Worm (Caenorhabditis elegans) whole organism, late embryonic: ENCODE measurements around the gene C16B8.3.

Experiments used
- C08G9.2 ChIP-seq: sonication (generic microtip); optimal IDR thresholded peaks from 2 replicates; lab custom pipeline; 2016; ENCODE audit warnings: mild to moderate bottlenecking, missing genetic modification characterization, moderate library complexity, missing compliant biosample characterization
- C38D4.7 ChIP-seq: fragments of 200-800 bp; sonication (Bioruptor generic); optimal IDR thresholded peaks from 2 replicates; lab custom pipeline; 2018; ENCODE audit warnings: mild to moderate bottlenecking, missing genetic modification characterization, moderate library complexity, missing compliant biosample characterization
- F13H6.1 ChIP-seq: sonication (generic microtip); optimal IDR thresholded peaks from 2 replicates; lab custom pipeline; 2016; ENCODE audit warnings: missing genetic modification characterization, missing compliant biosample characterization
- K02D7.2 ChIP-seq: sonication (generic microtip); optimal IDR thresholded peaks from 2 replicates; lab custom pipeline; 2017; ENCODE audit warnings: mild to moderate bottlenecking, missing genetic modification characterization, missing compliant biosample characterization
- T23F11.4 ChIP-seq: fragments of 200-800 bp; sonication (Bioruptor generic); optimal IDR thresholded peaks from 2 replicates; lab custom pipeline; 2018; ENCODE audit warnings: mild to moderate bottlenecking, missing genetic modification characterization, missing compliant biosample characterization
- Y22D7AL.16 ChIP-seq: sonication (generic microtip); optimal IDR thresholded peaks from 2 replicates; lab custom pipeline; 2016; ENCODE audit warnings: missing genetic modification characterization, missing compliant biosample characterization
- ahr-1 ChIP-seq: sonication (generic microtip); optimal IDR thresholded peaks from 2 replicates; lab custom pipeline; 2016; ENCODE audit warnings: missing genetic modification characterization, missing compliant biosample characterization
- ceh-19 ChIP-seq: fragments of 200-800 bp; sonication (Bioruptor generic); optimal IDR thresholded peaks from 2 replicates; lab custom pipeline; 2018; ENCODE audit warnings: mild to moderate bottlenecking, missing genetic modification characterization, missing compliant biosample characterization
- ceh-24 ChIP-seq: sonication (generic microtip); optimal IDR thresholded peaks from 2 replicates; lab custom pipeline; 2016; ENCODE audit warnings: mild to moderate bottlenecking, missing genetic modification characterization, missing compliant biosample characterization
- ceh-30 ChIP-seq: fragments of 150-350 bp; optimal IDR thresholded peaks from 2 replicates; lab custom pipeline; 2014; ENCODE audit warnings: missing biosample characterization, missing genetic modification characterization
- ceh-31 ChIP-seq: sonication (generic microtip); optimal IDR thresholded peaks from 2 replicates; lab custom pipeline; 2016; ENCODE audit warnings: missing genetic modification characterization, missing compliant biosample characterization
- ceh-45 ChIP-seq: fragments of 200-800 bp; sonication (Bioruptor generic); IDR thresholded peaks from 2 replicates; pipeline ENCODE4 v1.3.6; 2022; ENCODE audit warnings: missing genetic modification reagents, missing genetic modification characterization, missing compliant biosample characterization
- ceh-48 ChIP-seq: sonication (generic microtip); optimal IDR thresholded peaks from 2 replicates; lab custom pipeline; 2016; ENCODE audit warnings: missing genetic modification characterization, inconsistent platforms, missing compliant biosample characterization
- ceh-9 ChIP-seq: sonication (generic microtip); optimal IDR thresholded peaks from 2 replicates; lab custom pipeline; 2016; ENCODE audit warnings: mild to moderate bottlenecking, missing genetic modification characterization, inconsistent platforms, missing compliant biosample characterization
- che-1 ChIP-seq: sonication (generic microtip); optimal IDR thresholded peaks from 2 replicates; lab custom pipeline; 2016; ENCODE audit warnings: mild to moderate bottlenecking, missing genetic modification characterization, missing compliant biosample characterization
- dmd-4 ChIP-seq: sonication (generic microtip); optimal IDR thresholded peaks from 2 replicates; lab custom pipeline; 2016; ENCODE audit warnings: borderline replicate concordance, missing genetic modification characterization, missing compliant biosample characterization
- dve-1 ChIP-seq: sonication (generic microtip); optimal IDR thresholded peaks from 2 replicates; lab custom pipeline; 2017; ENCODE audit warnings: antibody characterized with exemption, mild to moderate bottlenecking, missing genetic modification characterization, missing compliant biosample characterization
- elt-4 ChIP-seq: sonication (generic microtip); optimal IDR thresholded peaks from 2 replicates; lab custom pipeline; 2016; ENCODE audit warnings: missing genetic modification characterization, missing compliant biosample characterization
- ets-4 ChIP-seq: sonication (generic microtip); optimal IDR thresholded peaks from 2 replicates; lab custom pipeline; 2016; ENCODE audit warnings: missing genetic modification characterization, missing compliant biosample characterization
- eyg-1 ChIP-seq: sonication (generic microtip); optimal IDR thresholded peaks from 2 replicates; lab custom pipeline; 2016; ENCODE audit warnings: missing genotype, missing genetic modification characterization, missing compliant biosample characterization
- fkh-10 ChIP-seq: fragments of 150-350 bp; optimal IDR thresholded peaks from 2 replicates; lab custom pipeline; 2014; ENCODE audit warnings: missing biosample characterization, missing genetic modification reagents, missing genetic modification characterization
- fkh-6 ChIP-seq: sonication (generic microtip); optimal IDR thresholded peaks from 2 replicates; lab custom pipeline; 2016; ENCODE audit warnings: missing genetic modification characterization, missing compliant biosample characterization
- gmeb-2 ChIP-seq: sonication (generic microtip); optimal IDR thresholded peaks from 2 replicates; lab custom pipeline; 2016; ENCODE audit warnings: missing genetic modification characterization, inconsistent platforms, missing compliant biosample characterization
- hlh-13 ChIP-seq: fragments of 200-800 bp; sonication (Bioruptor generic); optimal IDR thresholded peaks from 2 replicates; lab custom pipeline; 2018; ENCODE audit warnings: mild to moderate bottlenecking, missing genetic modification characterization, missing compliant biosample characterization
- hlh-30 ChIP-seq: sonication (generic microtip); optimal IDR thresholded peaks from 2 replicates; lab custom pipeline; 2017; ENCODE audit warnings: antibody characterized with exemption, missing genetic modification characterization, missing compliant biosample characterization; ENCODE audit not compliant: insufficient read depth
- hlh-8 ChIP-seq: sonication (generic microtip); optimal IDR thresholded peaks from 2 replicates; lab custom pipeline; 2016; ENCODE audit warnings: missing genotype, missing genetic modification characterization, missing compliant biosample characterization
- lin-11 ChIP-seq: fragments of 200-800 bp; sonication (Bioruptor generic); optimal IDR thresholded peaks from 2 replicates; lab custom pipeline; 2018; ENCODE audit warnings: mild to moderate bottlenecking, missing genetic modification characterization, missing compliant biosample characterization
- madf-2 ChIP-seq: sonication (generic microtip); optimal IDR thresholded peaks from 2 replicates; lab custom pipeline; 2017; ENCODE audit warnings: missing genetic modification characterization, missing compliant biosample characterization
- mec-3 ChIP-seq: sonication (generic microtip); optimal IDR thresholded peaks from 2 replicates; lab custom pipeline; 2016; ENCODE audit warnings: borderline replicate concordance, missing genetic modification characterization, missing compliant biosample characterization
- nfya-1 ChIP-seq: sonication (generic microtip); optimal IDR thresholded peaks from 2 replicates; lab custom pipeline; 2017; ENCODE audit warnings: missing genetic modification characterization, mild to moderate bottlenecking, missing compliant biosample characterization, antibody characterized with exemption, moderate library complexity
- nhr-11 ChIP-seq: fragments of 150-350 bp; optimal IDR thresholded peaks from 2 replicates; lab custom pipeline; 2014; ENCODE audit warnings: missing biosample characterization, missing genetic modification characterization
- nhr-232 ChIP-seq: sonication (generic microtip); optimal IDR thresholded peaks from 2 replicates; lab custom pipeline; 2016; ENCODE audit warnings: missing genetic modification characterization, missing compliant biosample characterization
- npax-4 ChIP-seq: sonication (generic microtip); optimal IDR thresholded peaks from 2 replicates; lab custom pipeline; 2016; ENCODE audit warnings: missing genetic modification characterization, missing compliant biosample characterization
- pat-9 ChIP-seq: fragments of 200-800 bp; sonication (Bioruptor generic); optimal IDR thresholded peaks from 2 replicates; lab custom pipeline; 2018; ENCODE audit warnings: mild to moderate bottlenecking, missing genetic modification characterization, moderate library complexity, missing compliant biosample characterization
- pha-2 ChIP-seq: sonication (generic microtip); optimal IDR thresholded peaks from 2 replicates; lab custom pipeline; 2017; ENCODE audit warnings: mild to moderate bottlenecking, missing genetic modification characterization, missing compliant biosample characterization
- pha-4 ChIP-seq: fragments of 150-350 bp; optimal IDR thresholded peaks from 2 replicates; lab custom pipeline; 2018; ENCODE audit warnings: missing biosample characterization, missing genetic modification reagents, missing genetic modification characterization
- pqm-1 ChIP-seq: sonication (generic microtip); optimal IDR thresholded peaks from 2 replicates; lab custom pipeline; 2016; ENCODE audit warnings: missing genetic modification characterization, missing compliant biosample characterization
- ref-2 ChIP-seq: sonication (generic microtip); optimal IDR thresholded peaks from 2 replicates; lab custom pipeline; 2016; ENCODE audit warnings: missing genetic modification characterization, missing compliant biosample characterization
- rnt-1 ChIP-seq: sonication (generic microtip); optimal IDR thresholded peaks from 2 replicates; lab custom pipeline; 2016; ENCODE audit warnings: missing genetic modification characterization, missing compliant biosample characterization
- sdc-2 ChIP-seq: sonication (generic microtip); optimal IDR thresholded peaks from 2 replicates; lab custom pipeline; 2016; ENCODE audit warnings: missing genotype, missing genetic modification characterization, missing compliant biosample characterization
- sox-2 ChIP-seq: fragments of 200-800 bp; sonication (Bioruptor generic); IDR thresholded peaks from 2 replicates; pipeline ENCODE4 v1.3.6; 2022; ENCODE audit warnings: missing genetic modification reagents, missing genetic modification characterization, missing compliant biosample characterization
- sox-4 ChIP-seq: sonication (generic microtip); optimal IDR thresholded peaks from 2 replicates; lab custom pipeline; 2017; ENCODE audit warnings: mild to moderate bottlenecking, missing genetic modification characterization, inconsistent platforms, missing compliant biosample characterization
- syd-9 ChIP-seq: sonication (generic microtip); optimal IDR thresholded peaks from 2 replicates; lab custom pipeline; 2016; ENCODE audit warnings: mild to moderate bottlenecking, missing genetic modification characterization, moderate library complexity, missing compliant biosample characterization
- tbx-2 ChIP-seq: sonication (generic microtip); optimal IDR thresholded peaks from 2 replicates; lab custom pipeline; 2016; ENCODE audit warnings: missing genetic modification characterization, missing compliant biosample characterization
- ttx-3 ChIP-seq: sonication (generic microtip); optimal IDR thresholded peaks from 2 replicates; lab custom pipeline; 2016; ENCODE audit warnings: missing genetic modification reagents, missing genetic modification characterization, missing compliant biosample characterization
- unc-42 ChIP-seq: sonication (generic microtip); optimal IDR thresholded peaks from 2 replicates; lab custom pipeline; 2016; ENCODE audit warnings: missing genotype, missing genetic modification characterization, missing compliant biosample characterization
- unc-86 ChIP-seq: sonication (generic microtip); optimal IDR thresholded peaks from 2 replicates; lab custom pipeline; 2016; ENCODE audit warnings: missing genetic modification characterization, missing compliant biosample characterization
- zip-5 ChIP-seq: sonication (generic microtip); optimal IDR thresholded peaks from 2 replicates; lab custom pipeline; 2016; ENCODE audit warnings: missing genetic modification characterization, missing compliant biosample characterization
- ztf-16 ChIP-seq: sonication (generic microtip); optimal IDR thresholded peaks from 2 replicates; lab custom pipeline; 2017; ENCODE audit warnings: missing genetic modification characterization, missing compliant biosample characterization

Gene C16B8.3

DNA sequence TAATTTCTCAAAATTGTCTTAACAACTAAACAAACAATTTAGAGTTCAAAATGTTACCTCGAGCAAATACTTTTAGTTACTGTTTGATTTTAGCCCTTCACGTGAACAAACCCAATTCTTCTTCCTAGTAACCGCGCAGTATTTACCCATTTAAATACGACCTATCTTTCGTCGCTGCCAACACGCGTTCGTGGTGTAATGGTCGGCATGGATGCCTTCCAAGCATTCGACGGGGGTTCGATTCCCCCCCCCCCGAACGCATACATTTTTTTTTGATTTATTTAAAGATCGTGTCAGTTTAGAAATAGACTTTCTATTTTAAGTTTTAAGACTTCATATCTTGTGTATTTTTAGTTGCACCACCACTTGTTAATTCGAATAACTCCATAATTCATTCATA lies 26.0 kb upstream of the C16B8.3 start (continued):
- TF ChIP-seq zip-5 (tag; lab: Kevin White, UChicago), result no peak
- peak; percentile 71 for TF ChIP-seq fkh-6
- no peak for TF ChIP-seq ceh-24 (tag; lab: Kevin White, UChicago)
- no peak for TF ChIP-seq K02D7.2
- TF ChIP-seq nfya-1 (tag; lab: Kevin White, UChicago), result no peak
- TF ChIP-seq che-1 (tag; lab: Kevin White, UChicago), result peak; percentile 64
- no peak for TF ChIP-seq ceh-9 (tag; lab: Kevin White, UChicago)
- peak; percentile 67 for TF ChIP-seq rnt-1 (tag; lab: Kevin White, UChicago)
- no peak for TF ChIP-seq F13H6.1 (tag; lab: Kevin White, UChicago)
- no peak for TF ChIP-seq pha-4 (tag; lab: Kevin White, UChicago)
- TF ChIP-seq sox-4, result peak; percentile 63
- peak; percentile 52 for TF ChIP-seq nhr-232 (tag; lab: Kevin White, UChicago)
- TF ChIP-seq unc-86 (tag; lab: Kevin White, UChicago), result no peak
- no peak for TF ChIP-seq dve-1 (tag; lab: Kevin White, UChicago)
- TF ChIP-seq lin-11 (tag; lab: Kevin White, UChicago), result peak; percentile 48
- TF ChIP-seq T23F11.4, result peak; percentile 31
- TF ChIP-seq ttx-3 (tag; lab: Kevin White, UChicago), result peak; percentile 33
- peak; percentile 57 for TF ChIP-seq gmeb-2 (tag; lab: Kevin White, UChicago)
- no peak for TF ChIP-seq hlh-13
- no peak for TF ChIP-seq ref-2 (tag; lab: Kevin White, UChicago)
- no peak for TF ChIP-seq mec-3 (tag; lab: Kevin White, UChicago)
- no peak for TF ChIP-seq pqm-1 (tag; lab: Kevin White, UChicago)
- TF ChIP-seq dmd-4, result no peak
- TF ChIP-seq ceh-31 (tag; lab: Kevin White, UChicago), result peak; percentile 15
- no peak for TF ChIP-seq pha-2
- peak; percentile 16 for TF ChIP-seq madf-2 (tag; lab: Kevin White, UChicago)
- peak; percentile 7 for TF ChIP-seq eyg-1 (tag; lab: Kevin White, UChicago)
- TF ChIP-seq elt-4 (tag; lab: Kevin White, UChicago), result no peak
- TF ChIP-seq C38D4.7 (GFP tag; lab: Kevin White, UChicago), result peak; percentile 51
- TF ChIP-seq ahr-1 (tag; lab: Kevin White, UChicago), result no peak
- TF ChIP-seq hlh-30, result no peak
- peak; percentile 27 for TF ChIP-seq ceh-48 (tag; lab: Kevin White, UChicago)
- no peak for TF ChIP-seq unc-42 (tag; lab: Kevin White, UChicago)

DNA sequence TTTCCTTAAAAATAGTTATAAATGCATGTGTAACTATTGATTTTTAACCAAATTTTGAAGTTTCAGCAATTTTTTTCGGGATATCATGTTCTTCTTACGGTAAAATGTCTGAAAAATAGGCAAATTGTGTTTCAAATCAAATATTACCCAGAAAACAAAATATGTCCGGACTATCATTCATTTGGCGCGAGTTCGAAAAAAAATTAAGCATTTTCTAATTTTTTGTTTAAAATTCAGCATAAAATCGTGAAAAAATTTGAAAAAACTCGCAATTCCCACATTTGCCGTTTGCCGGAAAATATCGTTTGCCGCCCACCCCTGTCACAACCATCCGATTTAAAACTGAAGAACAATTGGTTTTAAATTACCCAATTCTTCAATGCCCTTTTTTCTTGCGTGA lies 23.2 kb upstream of the C16B8.3 start:
- no peak for TF ChIP-seq dmd-4
- no peak for TF ChIP-seq pat-9
- TF ChIP-seq eyg-1 (tag; lab: Kevin White, UChicago), result no peak
- TF ChIP-seq pha-2, result no peak
- TF ChIP-seq ceh-19 (GFP tag; lab: Kevin White, UChicago), result no peak
- no peak for TF ChIP-seq ceh-24 (tag; lab: Kevin White, UChicago)
- TF ChIP-seq gmeb-2 (tag; lab: Kevin White, UChicago), result no peak
- no peak for TF ChIP-seq ets-4
- TF ChIP-seq hlh-8 (tag; lab: Kevin White, UChicago), result no peak
- no peak for TF ChIP-seq F13H6.1 (tag; lab: Kevin White, UChicago)
- no peak for TF ChIP-seq C08G9.2
- no peak for TF ChIP-seq ceh-9 (tag; lab: Kevin White, UChicago)
- TF ChIP-seq fkh-6, result no peak
- no peak for TF ChIP-seq pha-4 (tag; lab: Kevin White, UChicago)

DNA sequence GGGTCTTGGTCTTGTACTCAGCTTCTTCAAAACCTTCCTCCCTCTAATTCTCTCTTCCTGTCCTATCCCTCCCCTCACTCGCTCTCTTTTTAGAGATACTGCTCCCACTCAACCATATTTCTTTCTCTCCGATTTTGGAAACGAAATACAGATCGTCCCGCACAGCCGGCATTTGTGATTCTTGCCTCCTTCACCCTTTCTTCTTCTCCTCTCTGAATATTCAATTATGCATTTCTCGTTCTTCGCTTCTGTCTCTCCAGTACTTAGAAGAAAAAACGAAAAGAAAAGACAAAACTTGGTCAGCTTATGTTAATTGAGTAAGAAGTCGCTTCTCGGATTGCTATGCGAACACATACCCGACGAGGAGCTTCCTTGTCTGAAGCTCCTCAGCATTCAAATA lies 22.5 kb upstream of the C16B8.3 start:
- TF ChIP-seq npax-4 (no peak), sdc-2 (peak; percentile 9), sox-4 (no peak), ztf-16 (no peak), fkh-10 (GFP tag; lab: Kevin White, UChicago) (no peak), che-1 (tag; lab: Kevin White, UChicago) (no peak), dmd-4 (no peak), dve-1 (tag; lab: Kevin White, UChicago) (no peak), sox-2 (GFP tag; lab: Robert Waterston, UW) (no peak), nhr-11 (tag; lab: Kevin White, UChicago) (no peak), F13H6.1 (tag; lab: Kevin White, UChicago) (no peak), syd-9 (no peak), ceh-30 (no peak), gmeb-2 (tag; lab: Kevin White, UChicago) (no peak), hlh-8 (tag; lab: Kevin White, UChicago) (no peak), ceh-45 (no peak), ref-2 (tag; lab: Kevin White, UChicago) (no peak), ahr-1 (tag; lab: Kevin White, UChicago) (no peak), Y22D7AL.16 (no peak), C38D4.7 (GFP tag; lab: Kevin White, UChicago) (no peak), tbx-2 (tag; lab: Kevin White, UChicago) (peak; percentile 8), hlh-30 (no peak)
